Fruit fly (Drosophila melanogaster) whole organism, prepupa: ENCODE data around the gene CG5892.
A peak's percentile ranks its signal among the peaks of the same experiment; 100 is the strongest.

Experiments used
- Blimp-1 ChIP-seq: fragments of 200-800 bp; sonication (Bioruptor generic); optimal IDR thresholded peaks from 3 replicates; lab custom pipeline; 2017; ENCODE audit warnings: missing biosample characterization, missing genetic modification characterization, mild to moderate bottlenecking, moderate library complexity, missing genetic modification reagents
- CG10669 ChIP-seq: fragments of 200-800 bp; sonication (Bioruptor generic); optimal IDR thresholded peaks from 3 replicates; lab custom pipeline; 2018; ENCODE audit warnings: missing biosample characterization, mild to moderate bottlenecking, missing genetic modification characterization, moderate library complexity
- CG11294 ChIP-seq: fragments of 200-800 bp; sonication (Bioruptor generic); IDR thresholded peaks from 2 replicates; pipeline ENCODE4 v1.3.6; 2022; ENCODE audit warnings: missing biosample characterization, missing genetic modification characterization
- CG11762 ChIP-seq: fragments of 200-800 bp; sonication (Bioruptor generic); optimal IDR thresholded peaks from 3 replicates; lab custom pipeline; 2016; ENCODE audit warnings: missing biosample characterization, missing genetic modification characterization; ENCODE audit not compliant: insufficient read depth
- CG11902 ChIP-seq: fragments of 200-800 bp; sonication (Bioruptor generic); optimal IDR thresholded peaks from 3 replicates; lab custom pipeline; 2016; ENCODE audit warnings: missing biosample characterization, missing genetic modification characterization
- CG1621 ChIP-seq: fragments of 200-800 bp; sonication (Bioruptor generic); optimal IDR thresholded peaks from 3 replicates; lab custom pipeline; 2018; ENCODE audit warnings: missing biosample characterization, mild to moderate bottlenecking, missing genetic modification characterization
- CG16779 ChIP-seq: fragments of 200-800 bp; sonication (Bioruptor generic); optimal IDR thresholded peaks from 3 replicates; lab custom pipeline; 2017; ENCODE audit warnings: missing biosample characterization, mild to moderate bottlenecking, missing genetic modification characterization
- CG3032 ChIP-seq: fragments of 200-800 bp; optimal IDR thresholded peaks from 2 replicates; lab custom pipeline; 2019; ENCODE audit warnings: missing biosample characterization, mild to moderate bottlenecking, missing genetic modification characterization, moderate library complexity
- CG31627 ChIP-seq: fragments of 200-800 bp; sonication (Bioruptor generic); optimal IDR thresholded peaks from 3 replicates; lab custom pipeline; 2016; ENCODE audit warnings: missing biosample characterization, missing genetic modification characterization
- CG4318 ChIP-seq: fragments of 200-800 bp; sonication (Bioruptor generic); optimal IDR thresholded peaks from 3 replicates; lab custom pipeline; 2017; ENCODE audit warnings: missing biosample characterization, mild to moderate bottlenecking, missing genetic modification characterization
- CG6163 ChIP-seq: fragments of 200-800 bp; sonication (Bioruptor generic); IDR thresholded peaks from 3 replicates; pipeline ENCODE4 v1.3.6; 2022; ENCODE audit warnings: missing biosample characterization, missing genetic modification characterization
- CG6276 ChIP-seq: fragments of 200-800 bp; sonication (Bioruptor generic); optimal IDR thresholded peaks from 2 replicates; lab custom pipeline; 2017; ENCODE audit warnings: missing biosample characterization, mild to moderate bottlenecking, missing genetic modification characterization
- CG6808 ChIP-seq: fragments of 200-800 bp; sonication (Bioruptor generic); optimal IDR thresholded peaks from 3 replicates; lab custom pipeline; 2017; ENCODE audit warnings: missing biosample characterization, missing genetic modification characterization, mild to moderate bottlenecking, moderate library complexity, missing genetic modification reagents
- CG7368 ChIP-seq: fragments of 200-800 bp; sonication (Bioruptor generic); optimal IDR thresholded peaks from 3 replicates; lab custom pipeline; 2016; ENCODE audit warnings: missing biosample characterization, missing genetic modification characterization
- CG8119 ChIP-seq: fragments of 200-800 bp; sonication (Bioruptor generic); IDR thresholded peaks from 3 replicates; pipeline ENCODE4 v1.3.6; 2022; ENCODE audit warnings: missing biosample characterization, missing genetic modification characterization
- CG8319 ChIP-seq: fragments of 200-800 bp; sonication (Bioruptor generic); optimal IDR thresholded peaks from 3 replicates; lab custom pipeline; 2016; ENCODE audit warnings: missing biosample characterization, missing genetic modification characterization
- CG9139 ChIP-seq: fragments of 200-800 bp; sonication (Bioruptor generic); optimal IDR thresholded peaks from 3 replicates; lab custom pipeline; 2017; ENCODE audit warnings: missing biosample characterization, mild to moderate bottlenecking, missing genetic modification characterization
- Eip78C ChIP-seq: fragments of 200-800 bp; sonication (Bioruptor generic); peaks from one replicate; lab custom pipeline; 2016; ENCODE audit warnings: missing biosample characterization, missing genetic modification characterization
- Eip93F ChIP-seq: fragments of 200-800 bp; sonication (Bioruptor generic); optimal IDR thresholded peaks from 2 replicates; lab custom pipeline; 2016; ENCODE audit warnings: missing biosample characterization, mild to moderate bottlenecking, missing genetic modification characterization
- Ets21C ChIP-seq: fragments of 200-800 bp; sonication (Bioruptor generic); optimal IDR thresholded peaks from 3 replicates; lab custom pipeline; 2016; ENCODE audit warnings: missing biosample characterization, missing genetic modification characterization
- Hr38 ChIP-seq: sonication (Bioruptor generic); optimal IDR thresholded peaks from 2 replicates; lab custom pipeline; 2016; ENCODE audit warnings: missing biosample characterization, missing genetic modification characterization
- Hr39 ChIP-seq: fragments of 200-800 bp; sonication (Bioruptor generic); optimal IDR thresholded peaks from 2 replicates; lab custom pipeline; 2016; ENCODE audit warnings: missing biosample characterization, missing genetic modification characterization
- Hr4 ChIP-seq: fragments of 200-800 bp; sonication (Bioruptor generic); optimal IDR thresholded peaks from 3 replicates; lab custom pipeline; 2016; ENCODE audit warnings: missing biosample characterization, missing genetic modification characterization
- Lpt ChIP-seq: fragments of 200-800 bp; sonication (Bioruptor generic); optimal IDR thresholded peaks from 3 replicates; lab custom pipeline; 2016; ENCODE audit warnings: missing biosample characterization, missing genetic modification characterization
- Met ChIP-seq: fragments of 200-800 bp; sonication (Bioruptor generic); optimal IDR thresholded peaks from 3 replicates; lab custom pipeline; 2016; ENCODE audit warnings: missing biosample characterization, missing genetic modification characterization
- Smox ChIP-seq: fragments of 200-800 bp; sonication (Bioruptor generic); optimal IDR thresholded peaks from 3 replicates; lab custom pipeline; 2016; ENCODE audit warnings: missing biosample characterization, missing genetic modification characterization
- Sox102F ChIP-seq: fragments of 200-800 bp; sonication (Bioruptor generic); optimal IDR thresholded peaks from 2 replicates; lab custom pipeline; 2016; ENCODE audit warnings: missing biosample characterization, mild to moderate bottlenecking, missing genetic modification characterization
- Sox14 ChIP-seq: fragments of 200-800 bp; sonication (Bioruptor generic); optimal IDR thresholded peaks from 3 replicates; lab custom pipeline; 2016; ENCODE audit warnings: missing biosample characterization, missing genetic modification characterization
- Sox15 ChIP-seq: fragments of 200-800 bp; sonication (Bioruptor generic); optimal IDR thresholded peaks from 3 replicates; lab custom pipeline; 2016; ENCODE audit warnings: missing biosample characterization, missing genetic modification characterization
- achi ChIP-seq: fragments of 200-800 bp; sonication (Bioruptor generic); optimal IDR thresholded peaks from 3 replicates; lab custom pipeline; 2016; ENCODE audit warnings: missing biosample characterization, missing genetic modification characterization
- acj6 ChIP-seq: fragments of 200-800 bp; sonication (Bioruptor generic); optimal IDR thresholded peaks from 3 replicates; lab custom pipeline; 2016; ENCODE audit warnings: missing biosample characterization, missing genetic modification characterization
- cyc ChIP-seq: fragments of 200-800 bp; sonication (Bioruptor generic); optimal IDR thresholded peaks from 3 replicates; lab custom pipeline; 2016; ENCODE audit warnings: missing biosample characterization, missing genetic modification characterization
- dac ChIP-seq: fragments of 200-800 bp; sonication (Bioruptor generic); optimal IDR thresholded peaks from 2 replicates; lab custom pipeline; 2017; ENCODE audit warnings: missing biosample characterization, mild to moderate bottlenecking, missing genetic modification characterization
- dsx ChIP-seq: fragments of 200-800 bp; optimal IDR thresholded peaks from 3 replicates; lab custom pipeline; 2019; ENCODE audit warnings: missing biosample characterization, mild to moderate bottlenecking, missing genetic modification characterization, moderate library complexity; ENCODE audit not compliant: poor library complexity, severe bottlenecking
- eg ChIP-seq: fragments of 200-800 bp; sonication (Bioruptor generic); IDR thresholded peaks from 3 replicates; pipeline ENCODE4 v1.3.6; 2022; ENCODE audit warnings: missing biosample characterization, missing genetic modification characterization
- esn ChIP-seq: fragments of 200-800 bp; sonication (Bioruptor generic); optimal IDR thresholded peaks from 2 replicates; lab custom pipeline; 2016; ENCODE audit warnings: missing biosample characterization, mild to moderate bottlenecking, missing genetic modification characterization, moderate library complexity
- fd59A ChIP-seq: fragments of 200-800 bp; sonication (Bioruptor generic); optimal IDR thresholded peaks from 2 replicates; lab custom pipeline; 2017; ENCODE audit warnings: missing biosample characterization, mild to moderate bottlenecking, missing genetic modification characterization, missing genetic modification reagents
- fd85E ChIP-seq: fragments of 200-800 bp; sonication (Bioruptor generic); optimal IDR thresholded peaks from 3 replicates; lab custom pipeline; 2016; ENCODE audit warnings: missing biosample characterization, missing genetic modification characterization
- lz ChIP-seq: fragments of 200-800 bp; sonication (Bioruptor generic); optimal IDR thresholded peaks from 3 replicates; lab custom pipeline; 2016; ENCODE audit warnings: missing biosample characterization, missing genetic modification characterization
- net ChIP-seq: fragments of 200-800 bp; sonication (Bioruptor generic); optimal IDR thresholded peaks from 3 replicates; lab custom pipeline; 2016; ENCODE audit warnings: missing biosample characterization, missing genetic modification characterization
- salr ChIP-seq, 2 experiments: fragments of 200-800 bp; sonication (Bioruptor generic); optimal IDR thresholded peaks; 3 replicates each; lab custom pipeline; 2016 to 2018; ENCODE audit warnings: missing biosample characterization in 2 of 2, missing genetic modification characterization in 2 of 2, mild to moderate bottlenecking in 1 of 2
- spab ChIP-seq: fragments of 200-800 bp; sonication (Bioruptor generic); optimal IDR thresholded peaks from 2 replicates; lab custom pipeline; 2017; ENCODE audit warnings: missing biosample characterization, mild to moderate bottlenecking, missing genetic modification characterization, missing genetic modification reagents
- ss ChIP-seq, 2 experiments: fragments of 200-800 bp; sonication (Bioruptor generic); optimal IDR thresholded peaks; 2 replicates in 1 of 2; 3 replicates in 1 of 2; lab custom pipeline; 2017 to 2018; ENCODE audit warnings: mild to moderate bottlenecking in 2 of 2, missing biosample characterization in 2 of 2, missing genetic modification characterization in 2 of 2, moderate library complexity in 1 of 2
- svp ChIP-seq: fragments of 200-800 bp; sonication (Bioruptor generic); peaks from one replicate; lab custom pipeline; 2016; ENCODE audit warnings: missing biosample characterization, missing genetic modification characterization
- topi ChIP-seq: fragments of 200-800 bp; sonication (Bioruptor generic); optimal IDR thresholded peaks from 3 replicates; lab custom pipeline; 2016; ENCODE audit warnings: missing biosample characterization, missing genetic modification characterization

Gene CG5892

DNA sequence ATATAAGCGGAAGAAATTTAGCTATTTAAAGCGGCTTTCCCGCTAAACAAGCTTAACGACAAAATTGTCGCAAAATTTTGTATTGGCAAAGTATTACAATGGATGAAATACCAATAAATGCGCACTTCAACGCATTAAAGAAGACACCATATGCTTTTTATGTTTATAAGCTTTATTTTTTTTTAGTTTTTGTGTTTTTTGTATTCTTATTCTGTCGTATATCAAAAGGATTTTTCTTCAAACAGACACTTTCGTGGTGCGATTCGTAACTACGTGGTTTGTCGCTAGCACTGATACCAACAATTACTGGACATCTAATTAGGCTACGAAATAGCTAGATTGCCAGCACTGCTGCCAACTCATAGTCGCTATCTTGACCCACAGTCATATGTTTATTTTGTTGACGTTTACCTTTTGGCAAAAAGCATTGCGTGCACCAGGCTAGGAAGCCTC lies 27.7 kb upstream of the CG5892 start, which contains the start of gene Ddrgk1 (continued):
- TF ChIP-seq net (GFP tag; lab: Kevin White, UChicago) (no peak), cyc (GFP tag; lab: Kevin White, UChicago) (peak; percentile 20), esn (peak; percentile 56), CG8119 (GFP tag; lab: Robert Waterston, UW) (no peak), CG3032 (tag; lab: Kevin White, UChicago) (no peak), Ets21C (no peak), spab (GFP tag; lab: Kevin White, UChicago) (no peak), CG6808 (no peak), CG8319 (GFP tag; lab: Kevin White, UChicago) (no peak), svp (GFP tag; lab: Kevin White, UChicago) (no peak), CG16779 (no peak), Sox15 (no peak), CG9139 (GFP tag; lab: Kevin White, UChicago) (no peak), topi (GFP tag; lab: Kevin White, UChicago) (peak; percentile 15), Hr4 (GFP tag; lab: Kevin White, UChicago) (no peak), salr (GFP tag; optimal IDR thresholded peaks at IDR 0.05; lab: Kevin White, UChicago) (no peak), fd85E (no peak), CG11294 (GFP tag; lab: Robert Waterston, UW) (0 out of 2 replicates have a peak, but pooled peaks have one; percentile 6), Met (GFP tag; lab: Kevin White, UChicago) (no peak), lz (GFP tag; lab: Kevin White, UChicago) (peak; percentile 46), CG6163 (GFP tag; lab: Robert Waterston, UW) (no peak), CG6276 (GFP tag; lab: Kevin White, UChicago) (no peak), CG11902 (GFP tag; lab: Kevin White, UChicago) (no peak), CG31627 (GFP tag; lab: Kevin White, UChicago) (peak; percentile 45), CG10669 (GFP tag; lab: Kevin White, UChicago) (no peak), CG7368 (GFP tag; lab: Kevin White, UChicago) (no peak), CG11762 (GFP tag; lab: Kevin White, UChicago) (no peak), Blimp-1 (GFP tag; lab: Kevin White, UChicago) (no peak), CG4318 (no peak)

DNA sequence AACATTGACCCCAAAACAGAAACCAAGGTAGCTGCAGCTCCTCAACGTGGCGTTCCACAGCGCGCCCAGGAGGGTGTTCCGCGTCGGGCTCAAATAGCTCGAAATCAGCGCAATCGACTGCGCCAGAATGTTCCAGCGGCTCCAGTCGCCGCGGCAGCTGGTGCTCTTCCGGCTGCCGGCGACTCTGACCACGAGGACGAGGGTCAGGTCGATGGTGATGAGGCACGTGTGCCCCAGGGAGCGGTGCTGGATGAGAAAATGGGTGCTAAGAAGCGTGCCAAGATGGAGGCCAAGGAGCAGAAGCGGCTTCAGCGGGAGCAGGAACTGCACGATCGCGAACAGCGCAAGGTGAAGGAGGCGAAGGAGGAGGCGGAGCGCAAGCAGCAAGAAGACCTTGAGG lies 27.1 kb upstream of the CG5892 start:
- TF ChIP-seq Eip78C (GFP tag; lab: Kevin White, UChicago): no peak
- no peak for TF ChIP-seq CG31627 (GFP tag; lab: Kevin White, UChicago)
- TF ChIP-seq CG9139 (GFP tag; lab: Kevin White, UChicago): no peak
- TF ChIP-seq CG6163 (GFP tag; lab: Robert Waterston, UW): no peak
- TF ChIP-seq CG16779: no peak
- no peak for TF ChIP-seq achi (GFP tag; lab: Kevin White, UChicago)
- no peak for TF ChIP-seq CG1621
- no peak for TF ChIP-seq esn
- no peak for TF ChIP-seq Hr38 (GFP tag; lab: Kevin White, UChicago)
- no peak for TF ChIP-seq Eip93F
- TF ChIP-seq CG6808: no peak
- no peak for TF ChIP-seq Sox14 (GFP tag; lab: Kevin White, UChicago)
- TF ChIP-seq ss (GFP tag; optimal IDR thresholded peaks at IDR 0.05; lab: Kevin White, UChicago): no peak
- no peak for TF ChIP-seq CG10669 (GFP tag; lab: Kevin White, UChicago)
- TF ChIP-seq salr (GFP tag; optimal IDR thresholded peaks at IDR 0.05; lab: Kevin White, UChicago): no peak
- TF ChIP-seq Ets21C: no peak
- TF ChIP-seq net (GFP tag; lab: Kevin White, UChicago): no peak
- no peak for TF ChIP-seq CG4318
- no peak for TF ChIP-seq cyc (GFP tag; lab: Kevin White, UChicago)
- TF ChIP-seq topi (GFP tag; lab: Kevin White, UChicago): no peak

DNA sequence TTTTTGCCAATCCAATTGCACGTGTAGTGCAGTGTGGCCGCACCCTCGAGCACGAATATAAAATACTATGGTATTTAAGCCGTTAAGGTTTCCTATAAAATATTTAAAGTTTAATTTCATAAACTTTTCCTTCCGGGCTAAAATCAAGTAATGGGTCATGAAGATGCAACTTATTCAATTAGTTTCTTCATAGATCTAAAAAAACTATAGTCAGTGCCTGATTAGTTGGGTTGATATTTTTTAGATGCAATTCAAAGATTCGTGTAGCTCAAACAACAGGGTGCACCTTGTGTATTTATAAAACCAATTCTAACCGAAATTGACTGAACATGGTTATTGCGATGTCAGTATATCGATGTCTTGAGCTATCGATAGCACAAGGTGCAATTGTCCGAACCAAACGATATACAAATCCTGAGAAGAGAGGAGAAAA lies 23.7 kb upstream of the CG5892 start, which contains the start of the genes Smyd5 and Oga:
Smyd5 (minus strand) TSS at position 59 of the 433 bp plus-strand sequence.
Oga (plus strand) TSS at position 345 of the 433 bp plus-strand sequence.
- TF ChIP-seq eg (no peak), Smox (GFP tag; lab: Kevin White, UChicago) (no peak), CG7368 (GFP tag; lab: Kevin White, UChicago) (no peak), Hr39 (peak; percentile 14), CG8119 (GFP tag; lab: Robert Waterston, UW) (no peak), fd59A (GFP tag; lab: Kevin White, UChicago) (no peak), cyc (GFP tag; lab: Kevin White, UChicago) (no peak), Sox102F (GFP tag; lab: Kevin White, UChicago) (no peak), dsx (GFP tag; lab: Kevin White, UChicago) (no peak), Lpt (no peak), Sox14 (GFP tag; lab: Kevin White, UChicago) (peak; percentile 24), Eip78C (GFP tag; lab: Kevin White, UChicago) (peak; percentile 76), Sox15 (no peak), achi (GFP tag; lab: Kevin White, UChicago) (no peak), spab (GFP tag; lab: Kevin White, UChicago) (no peak), fd85E (no peak), dac (GFP tag; lab: Kevin White, UChicago) (no peak), Hr38 (GFP tag; lab: Kevin White, UChicago) (no peak), CG6163 (GFP tag; lab: Robert Waterston, UW) (no peak), acj6 (GFP tag; lab: Kevin White, UChicago) (peak; percentile 25), topi (GFP tag; lab: Kevin White, UChicago) (peak; percentile 30), Ets21C (no peak), esn (peak; percentile 48), CG1621 (no peak)
